Fruit fly (Drosophila melanogaster) whole organism, adult: ENCODE measurements around the gene Ctps.

ENCODE experiments used
- CG1620 ChIP-seq: fragments of 200-800 bp; sonication (Bioruptor generic); optimal IDR thresholded peaks from 2 replicates; lab custom pipeline; 2016; ENCODE audit warnings: missing biosample characterization, missing genetic modification characterization
- CG7101 ChIP-seq: fragments of 200-800 bp; sonication (Bioruptor generic); optimal IDR thresholded peaks from 2 replicates; lab custom pipeline; 2018; ENCODE audit warnings: missing biosample characterization, mild to moderate bottlenecking, missing genetic modification characterization, moderate library complexity
- bab1 ChIP-seq: fragments of 200-800 bp; sonication (Bioruptor generic); optimal IDR thresholded peaks from 3 replicates; lab custom pipeline; 2019; ENCODE audit warnings: missing biosample characterization, mild to moderate bottlenecking, missing genetic modification characterization, moderate library complexity
- kay ChIP-seq: fragments of 200-800 bp; sonication (Bioruptor generic); peaks from one replicate; lab custom pipeline; 2016; ENCODE audit warnings: missing biosample characterization, missing genetic modification characterization, borderline replicate concordance
- toe ChIP-seq: fragments of 200-800 bp; sonication (Bioruptor generic); optimal IDR thresholded peaks from 2 replicates; lab custom pipeline; 2016; ENCODE audit warnings: missing biosample characterization, missing genetic modification characterization

dm6 chr3L:15094589-15095288, 3.0 kb upstream of the Ctps start, which contains the start of the genes sstn, Plp and GlyRS:
- no peak for TF ChIP-seq CG1620 (GFP tag; lab: Kevin White, UChicago)
- TF ChIP-seq kay (GFP tag; lab: Kevin White, UChicago) = peak; percentile 81
- TF ChIP-seq toe (GFP tag; lab: Kevin White, UChicago) = no peak
- TF ChIP-seq bab1 (GFP tag; lab: Kevin White, UChicago) = peak; percentile 58
- peak; percentile 58 for TF ChIP-seq CG7101 (tag; lab: Kevin White, UChicago)
